Fruit fly (Drosophila melanogaster) whole organism, wandering third instar larva: ENCODE measurements around the gene SoxN.

Source experiments
- Abd-B ChIP-seq: fragments of >200 bp; optimal IDR thresholded peaks from 2 replicates; lab custom pipeline; 2017; ENCODE audit warnings: missing biosample characterization, missing genetic modification characterization
- CG32264 ChIP-seq: fragments of 200-800 bp; sonication (Bioruptor generic); optimal IDR thresholded peaks from 2 replicates; lab custom pipeline; 2016; ENCODE audit warnings: missing biosample characterization, missing genetic modification characterization
- CG9705 ChIP-seq: fragments of 200-800 bp; sonication (Bioruptor generic); optimal IDR thresholded peaks from 2 replicates; lab custom pipeline; 2018; ENCODE audit warnings: missing biosample characterization, mild to moderate bottlenecking, missing genetic modification characterization
- CrebA ChIP-seq: fragments of 200-800 bp; sonication (Bioruptor generic); optimal IDR thresholded peaks from 2 replicates; lab custom pipeline; 2016; ENCODE audit warnings: missing biosample characterization, mild to moderate bottlenecking, missing genetic modification characterization, borderline replicate concordance
- Dfd ChIP-seq: fragments of >200 bp; optimal IDR thresholded peaks from 2 replicates; lab custom pipeline; 2017; ENCODE audit warnings: missing biosample characterization, missing genetic modification characterization
- Dif ChIP-seq: fragments of 200-275, 200-300 bp; sonication (Bioruptor generic); optimal IDR thresholded peaks from 2 replicates; lab custom pipeline; 2018; ENCODE audit warnings: missing biosample characterization, missing genetic modification characterization; ENCODE audit not compliant: partially characterized antibody
- GATAd ChIP-seq: sonication (Bioruptor generic); optimal IDR thresholded peaks from 2 replicates; lab custom pipeline; 2016; ENCODE audit warnings: missing biosample characterization, missing genetic modification characterization
- HLH106 ChIP-seq: fragments of 200-800 bp; optimal IDR thresholded peaks from 3 replicates; lab custom pipeline; 2019; ENCODE audit warnings: missing biosample characterization, mild to moderate bottlenecking, missing genetic modification characterization, moderate library complexity
- Hnf4 ChIP-seq: fragments of 200-800 bp; sonication (Bioruptor generic); optimal IDR thresholded peaks from 2 replicates; lab custom pipeline; 2016; ENCODE audit warnings: missing biosample characterization, mild to moderate bottlenecking, missing genetic modification characterization
- Hr78 ChIP-seq: fragments of >200 bp; optimal IDR thresholded peaks from 2 replicates; lab custom pipeline; 2017; ENCODE audit warnings: missing biosample characterization, missing genetic modification characterization
- Hr83 ChIP-seq: fragments of 200-300 bp; sonication (Bioruptor generic); optimal IDR thresholded peaks from 2 replicates; lab custom pipeline; 2016; ENCODE audit warnings: missing biosample characterization, mild to moderate bottlenecking, missing genetic modification characterization, moderate library complexity; ENCODE audit not compliant: poor library complexity, severe bottlenecking
- Jra ChIP-seq: sonication (Bioruptor generic); optimal IDR thresholded peaks from 2 replicates; lab custom pipeline; 2016; ENCODE audit warnings: missing biosample characterization, missing genetic modification characterization
- Mio ChIP-seq: sonication (Bioruptor generic); optimal IDR thresholded peaks from 2 replicates; lab custom pipeline; 2016; ENCODE audit warnings: missing biosample characterization, missing genetic modification characterization
- Myc ChIP-seq: fragments of >200 bp; optimal IDR thresholded peaks from 2 replicates; lab custom pipeline; 2017
- N ChIP-seq: fragments of >200 bp; optimal IDR thresholded peaks from 2 replicates; lab custom pipeline; 2018; ENCODE audit warnings: missing biosample characterization, missing external identifiers, missing genetic modification characterization
- OdsH ChIP-seq: fragments of 200-800 bp; sonication (Bioruptor generic); optimal IDR thresholded peaks from 2 replicates; lab custom pipeline; 2016; ENCODE audit warnings: missing biosample characterization, mild to moderate bottlenecking, missing genetic modification characterization
- Rel ChIP-seq, 2 experiments: fragments of 200-800 bp; sonication (Bioruptor generic) in 1 of 2; optimal IDR thresholded peaks; 2 replicates in 1 of 2; 3 replicates in 1 of 2; lab custom pipeline; 2016 to 2019; ENCODE audit warnings: mild to moderate bottlenecking in 2 of 2, missing biosample characterization in 2 of 2, missing genetic modification characterization in 2 of 2, moderate library complexity in 1 of 2
- Sp1 ChIP-seq: fragments of 200-800 bp; sonication (Bioruptor generic); optimal IDR thresholded peaks from 3 replicates; lab custom pipeline; 2019; ENCODE audit warnings: missing biosample characterization, mild to moderate bottlenecking, missing genetic modification characterization, moderate library complexity
- Vsx2 ChIP-seq: fragments of 200-300, 225-300 bp; sonication (Bioruptor generic); optimal IDR thresholded peaks from 2 replicates; lab custom pipeline; 2018; ENCODE audit warnings: missing biosample characterization, missing genetic modification characterization; ENCODE audit not compliant: partially characterized antibody
- br ChIP-seq: fragments of 200-800 bp; sonication (Bioruptor generic); optimal IDR thresholded peaks from 2 replicates; lab custom pipeline; 2016; ENCODE audit warnings: missing biosample characterization, missing genetic modification characterization
- brk ChIP-seq: fragments of 200-800 bp; sonication (Bioruptor generic); optimal IDR thresholded peaks from 2 replicates; lab custom pipeline; 2016; ENCODE audit warnings: missing biosample characterization, mild to moderate bottlenecking, missing genetic modification characterization
- dl ChIP-seq, 2 experiments: fragments of 175-275, 200-275 bp in 1 of 2; fragments of 200-275 bp in 1 of 2; sonication (Bioruptor generic); optimal IDR thresholded peaks; lab custom pipeline; 2018; ENCODE audit warnings: mild to moderate bottlenecking in 2 of 2, missing biosample characterization in 2 of 2, missing genetic modification characterization in 2 of 2, moderate library complexity in 2 of 2; ENCODE audit not compliant: partially characterized antibody in 2 of 2, insufficient read depth in 1 of 2
- dmrt93B ChIP-seq: fragments of 200-800 bp; sonication (Bioruptor generic); optimal IDR thresholded peaks from 2 replicates; lab custom pipeline; 2018; ENCODE audit warnings: missing biosample characterization, mild to moderate bottlenecking, missing genetic modification characterization
- dsf ChIP-seq: sonication (Bioruptor generic); optimal IDR thresholded peaks from 2 replicates; lab custom pipeline; 2016; ENCODE audit warnings: missing biosample characterization, missing genetic modification characterization, borderline replicate concordance
- ey ChIP-seq: fragments of 200-800 bp; sonication (Bioruptor generic); optimal IDR thresholded peaks from 2 replicates; lab custom pipeline; 2016; ENCODE audit warnings: missing biosample characterization, missing genetic modification characterization
- foxo ChIP-seq, 2 experiments: fragments of 200-800 bp; sonication (Bioruptor generic); optimal IDR thresholded peaks; 2 replicates in 1 of 2; 3 replicates in 1 of 2; lab custom pipeline; 2016 to 2017; ENCODE audit warnings: missing biosample characterization in 2 of 2, missing genetic modification characterization in 2 of 2
- fru ChIP-seq: fragments of 200-800 bp; sonication (Bioruptor generic); optimal IDR thresholded peaks from 3 replicates; lab custom pipeline; 2016; ENCODE audit warnings: missing biosample characterization, mild to moderate bottlenecking, missing genetic modification characterization
- h ChIP-seq: fragments of 200-800 bp; sonication (Bioruptor generic); optimal IDR thresholded peaks from 3 replicates; lab custom pipeline; 2016; ENCODE audit warnings: missing biosample characterization, mild to moderate bottlenecking, missing genetic modification characterization
- jim ChIP-seq: fragments of 175-275, 200-325 bp; sonication (Bioruptor generic); optimal IDR thresholded peaks from 2 replicates; lab custom pipeline; 2016; ENCODE audit warnings: missing biosample characterization, mild to moderate bottlenecking, missing genetic modification characterization
- lola ChIP-seq: fragments of >200 bp; optimal IDR thresholded peaks from 2 replicates; lab custom pipeline; 2017; ENCODE audit warnings: missing biosample characterization, missing genetic modification characterization
- pan ChIP-seq: fragments of >200 bp; optimal IDR thresholded peaks from 2 replicates; lab custom pipeline; 2017
- psq ChIP-seq: fragments of 200-800 bp; sonication (Bioruptor generic); optimal IDR thresholded peaks from 3 replicates; lab custom pipeline; 2017; ENCODE audit warnings: missing biosample characterization, mild to moderate bottlenecking, missing genetic modification characterization, moderate library complexity
- rgr ChIP-seq: fragments of 200-800 bp; sonication (Bioruptor generic); optimal IDR thresholded peaks from 3 replicates; lab custom pipeline; 2016; ENCODE audit warnings: missing biosample characterization, mild to moderate bottlenecking, missing genetic modification characterization
- sage ChIP-seq: fragments of 200-800 bp; sonication (Bioruptor generic); optimal IDR thresholded peaks from 2 replicates; lab custom pipeline; 2016; ENCODE audit warnings: missing biosample characterization, mild to moderate bottlenecking, missing genetic modification characterization
- sv ChIP-seq: fragments of 200-800 bp; sonication (Bioruptor generic); optimal IDR thresholded peaks from 3 replicates; lab custom pipeline; 2016; ENCODE audit warnings: missing biosample characterization, missing genetic modification characterization
- tai ChIP-seq: sonication (Bioruptor generic); optimal IDR thresholded peaks from 2 replicates; lab custom pipeline; 2016; ENCODE audit warnings: missing biosample characterization, missing genetic modification characterization
- usp ChIP-seq: fragments of >200 bp; optimal IDR thresholded peaks from 2 replicates; lab custom pipeline; 2017; ENCODE audit warnings: missing biosample characterization, missing genetic modification characterization
- woc ChIP-seq: sonication (Bioruptor generic); optimal IDR thresholded peaks from 2 replicates; lab custom pipeline; 2016; ENCODE audit warnings: missing biosample characterization, mild to moderate bottlenecking, missing genetic modification characterization

The SoxN gene

dm6 chr2L:8857752-8858151 lies 32.3 kb downstream of the SoxN start:
- TF ChIP-seq Mio = no peak
- TF ChIP-seq Myc (lab: Kevin White, UChicago) = no peak
- no peak for TF ChIP-seq HLH106
- no peak for TF ChIP-seq lola (GFP tag; lab: Kevin White, UChicago)
- no peak for TF ChIP-seq psq (GFP tag; lab: Kevin White, UChicago)
- TF ChIP-seq, all 38 proteins: peak for 0

dm6 chr2L:8859839-8860238 lies 34.4 kb downstream of the SoxN start:
- peak; percentile 75 for TF ChIP-seq fru (GFP tag; lab: Kevin White, UChicago)
- no peak for TF ChIP-seq sv (GFP tag; lab: Kevin White, UChicago)
- TF ChIP-seq CrebA (GFP tag; lab: Kevin White, UChicago) = no peak
- peak; percentile 56 for TF ChIP-seq psq (GFP tag; lab: Kevin White, UChicago)
- TF ChIP-seq Dif (GFP tag; lab: Kevin White, UChicago) = no peak
- peak; percentile 21 for TF ChIP-seq sage (GFP tag; lab: Kevin White, UChicago)
- TF ChIP-seq Vsx2 = no peak
- peak; percentile 61 for TF ChIP-seq CG32264
- TF ChIP-seq OdsH (GFP tag; lab: Kevin White, UChicago) = peak; percentile 81
- peak; percentile 47 for TF ChIP-seq ey (GFP tag; lab: Kevin White, UChicago)
- TF ChIP-seq lola (GFP tag; lab: Kevin White, UChicago) = no peak
- no peak for TF ChIP-seq Myc (lab: Kevin White, UChicago)
- TF ChIP-seq br (GFP tag; lab: Kevin White, UChicago) = peak; percentile 75
- no peak for TF ChIP-seq pan
- no peak for TF ChIP-seq woc
- peak; percentile 65 for TF ChIP-seq jim (GFP tag; lab: Kevin White, UChicago)
- TF ChIP-seq Rel (GFP tag; optimal IDR thresholded peaks at IDR 0.05; lab: Kevin White, UChicago) = no peak
- TF ChIP-seq Rel (tag; optimal IDR thresholded peaks at IDR 0.05; lab: Kevin White, UChicago) = no peak
- no peak for TF ChIP-seq Dfd (GFP tag; lab: Kevin White, UChicago)
- peak; percentile 57 for TF ChIP-seq Sp1
- peak; percentile 91 for TF ChIP-seq rgr
- peak in 1 of 2 experiments; percentile 77 for TF ChIP-seq foxo (GFP tag; optimal IDR thresholded peaks at IDR 0.05; lab: Kevin White, UChicago)
- TF ChIP-seq usp (GFP tag; lab: Kevin White, UChicago) = no peak
- TF ChIP-seq tai = peak; percentile 84
- peak; percentile 38 for TF ChIP-seq HLH106
- no peak for TF ChIP-seq Abd-B (GFP tag; lab: Kevin White, UChicago)
- TF ChIP-seq Hr83 = peak; percentile 98
- peak; percentile 34 for TF ChIP-seq Mio
- TF ChIP-seq N (GFP tag; lab: Kevin White, UChicago) = no peak
- no peak for TF ChIP-seq dl (GFP tag; optimal IDR thresholded peaks at IDR 0.05; lab: Kevin White, UChicago; ENCODE audit: insufficient read depth in 1 of 2, partially characterized antibody in 2 of 2)
- peak; percentile 48 for TF ChIP-seq CG9705 (GFP tag; lab: Kevin White, UChicago)
- peak; percentile 70 for TF ChIP-seq brk (GFP tag; lab: Kevin White, UChicago)
- TF ChIP-seq Hnf4 = peak; percentile 84
- peak; percentile 14 for TF ChIP-seq dsf (GFP tag; lab: Kevin White, UChicago)
- TF ChIP-seq Jra (GFP tag; lab: Kevin White, UChicago) = peak; percentile 66
- TF ChIP-seq dmrt93B (GFP tag; lab: Kevin White, UChicago) = peak; percentile 48
- TF ChIP-seq Hr78 = no peak
- peak; percentile 38 for TF ChIP-seq GATAd (GFP tag; lab: Kevin White, UChicago)
- peak; percentile 85 for TF ChIP-seq h (GFP tag; lab: Kevin White, UChicago)

- TF ChIP-seq GATAd (GFP tag; lab: Kevin White, UChicago) (no peak), usp (GFP tag; lab: Kevin White, UChicago) (no peak), Myc (lab: Kevin White, UChicago) (no peak), Hr78 (no peak), Hr83 (no peak), CG32264 (no peak), CG9705 (GFP tag; lab: Kevin White, UChicago) (peak; percentile 28), rgr (peak; percentile 44), fru (GFP tag; lab: Kevin White, UChicago) (peak; percentile 49), Dfd (GFP tag; lab: Kevin White, UChicago) (no peak), br (GFP tag; lab: Kevin White, UChicago) (peak; percentile 13), h (GFP tag; lab: Kevin White, UChicago) (peak; percentile 63), lola (GFP tag; lab: Kevin White, UChicago) (no peak), sage (GFP tag; lab: Kevin White, UChicago) (no peak), Hnf4 (no peak), N (GFP tag; lab: Kevin White, UChicago) (no peak), brk (GFP tag; lab: Kevin White, UChicago) (no peak), dmrt93B (GFP tag; lab: Kevin White, UChicago) (peak; percentile 28), foxo (GFP tag; optimal IDR thresholded peaks at IDR 0.05; lab: Kevin White, UChicago) (peak in 1 of 2 experiments; percentile 70), dl (GFP tag; optimal IDR thresholded peaks at IDR 0.05; lab: Kevin White, UChicago; ENCODE audit: insufficient read depth in 1 of 2, partially characterized antibody in 2 of 2) (no peak), Dif (GFP tag; lab: Kevin White, UChicago) (no peak), pan (no peak), Sp1 (peak; percentile 50), ey (GFP tag; lab: Kevin White, UChicago) (peak; percentile 45), sv (GFP tag; lab: Kevin White, UChicago) (no peak), OdsH (GFP tag; lab: Kevin White, UChicago) (peak; percentile 37), Abd-B (GFP tag; lab: Kevin White, UChicago) (no peak), HLH106 (peak; percentile 68), dsf (GFP tag; lab: Kevin White, UChicago) (no peak), psq (GFP tag; lab: Kevin White, UChicago) (peak; percentile 34)
These were observed 35.3 kb downstream of the SoxN start for dm6 chr2L:8860767-8861166.
